Fruit fly (Drosophila melanogaster) whole organism, embryonic: ENCODE results near the gene aos.

ENCODE experiments used
- Ada2b ChIP-seq: fragments of 200-800 bp; sonication (Bioruptor generic); IDR thresholded peaks from 2 replicates; pipeline ENCODE4 v1.3.6; 2022; ENCODE audit warnings: missing biosample characterization, missing genetic modification characterization
- CG10267 ChIP-seq: fragments of 200-800 bp; sonication (Bioruptor generic); optimal IDR thresholded peaks from 2 replicates; lab custom pipeline; 2018; ENCODE audit warnings: missing biosample characterization, mild to moderate bottlenecking, missing genetic modification characterization, moderate library complexity
- CG10979 ChIP-seq: fragments of 200-800 bp; sonication (Bioruptor generic); optimal IDR thresholded peaks from 2 replicates; lab custom pipeline; 2018; ENCODE audit warnings: missing biosample characterization, mild to moderate bottlenecking, missing genetic modification characterization, moderate library complexity
- CG11456 ChIP-seq: fragments of 200-800 bp; sonication (Bioruptor generic); IDR thresholded peaks from 3 replicates; pipeline ENCODE4 v1.3.6; 2022; ENCODE audit warnings: missing biosample characterization, missing genetic modification characterization
- CG13287 ChIP-seq: fragments of 200-800 bp; sonication (Bioruptor generic); IDR thresholded peaks from 2 replicates; pipeline ENCODE4 v1.3.6; 2022; ENCODE audit warnings: missing biosample characterization, missing genetic modification characterization; ENCODE audit not compliant: partially characterized antibody
- CG15479 ChIP-seq: fragments of 200-800 bp; sonication (Bioruptor generic); optimal IDR thresholded peaks from 3 replicates; lab custom pipeline; 2019; ENCODE audit warnings: missing biosample characterization, mild to moderate bottlenecking, missing genetic modification characterization, moderate library complexity
- CG17912 ChIP-seq: fragments of 200-800 bp; sonication (Bioruptor generic); optimal IDR thresholded peaks from 2 replicates; lab custom pipeline; 2018; ENCODE audit warnings: missing biosample characterization, mild to moderate bottlenecking, missing genetic modification characterization
- CG2678 ChIP-seq: fragments of 200-800 bp; sonication (Bioruptor generic); optimal IDR thresholded peaks from 3 replicates; lab custom pipeline; 2019; ENCODE audit warnings: missing biosample characterization, mild to moderate bottlenecking, missing genetic modification characterization, moderate library complexity
- CG6791 ChIP-seq: fragments of 200-800 bp; sonication (Bioruptor generic); IDR thresholded peaks from 3 replicates; pipeline ENCODE4 v1.3.6; 2022; ENCODE audit warnings: missing biosample characterization, missing genetic modification characterization; ENCODE audit not compliant: partially characterized antibody
- CG6854 ChIP-seq: fragments of 200-800 bp; sonication (Bioruptor generic); optimal IDR thresholded peaks from 3 replicates; lab custom pipeline; 2017; ENCODE audit warnings: missing biosample characterization, mild to moderate bottlenecking, missing genetic modification characterization
- CG7357 ChIP-seq: fragments of 200-800 bp; sonication (Bioruptor generic); IDR thresholded peaks from 3 replicates; pipeline ENCODE4 v1.3.6; 2022; ENCODE audit warnings: missing biosample characterization, missing genetic modification characterization
- CG9932 ChIP-seq: fragments of 200-800 bp; sonication (Bioruptor generic); IDR thresholded peaks from 2 replicates; pipeline ENCODE4 v1.3.6; 2022; ENCODE audit warnings: missing biosample characterization, missing genetic modification characterization
- D19B ChIP-seq: fragments of 200-800 bp; sonication (Bioruptor generic); optimal IDR thresholded peaks from 2 replicates; lab custom pipeline; 2017; ENCODE audit warnings: missing biosample characterization, mild to moderate bottlenecking, missing genetic modification characterization
- Dad ChIP-seq: fragments of 200-800 bp; sonication (Bioruptor generic); optimal IDR thresholded peaks from 3 replicates; lab custom pipeline; 2016; ENCODE audit warnings: missing biosample characterization, missing genetic modification characterization
- Fer1 ChIP-seq: fragments of 200-800 bp; sonication (Bioruptor generic); optimal IDR thresholded peaks from 2 replicates; lab custom pipeline; 2017; ENCODE audit warnings: missing biosample characterization, mild to moderate bottlenecking, missing genetic modification characterization
- GATAe ChIP-seq: fragments of 200-800 bp; sonication (Bioruptor generic); conservative IDR thresholded peaks from 2 replicates; pipeline ENCODE4 v1.3.6; 2022; ENCODE audit warnings: missing biosample characterization, missing genetic modification characterization
- HLH4C ChIP-seq: fragments of 200-800 bp; sonication (Bioruptor generic); IDR thresholded peaks from 3 replicates; pipeline ENCODE4 v1.3.6; 2022; ENCODE audit warnings: missing biosample characterization, missing genetic modification characterization; ENCODE audit not compliant: partially characterized antibody
- Hr39 ChIP-seq: fragments of >200 bp; optimal IDR thresholded peaks from 2 replicates; lab custom pipeline; 2017
- Kr ChIP-seq: fragments of 200-800 bp; sonication (Bioruptor generic); optimal IDR thresholded peaks from 2 replicates; lab custom pipeline; 2017; ENCODE audit warnings: missing biosample characterization, mild to moderate bottlenecking, missing genetic modification characterization
- Mad ChIP-seq: fragments of 200-800 bp; sonication (Bioruptor generic); optimal IDR thresholded peaks from 2 replicates; lab custom pipeline; 2016; ENCODE audit warnings: missing biosample characterization, missing genetic modification characterization
- Opbp ChIP-seq: fragments of 200-800 bp; sonication (Bioruptor generic); IDR thresholded peaks from 3 replicates; pipeline ENCODE4 v1.3.6; 2022; ENCODE audit warnings: missing biosample characterization, missing genetic modification characterization; ENCODE audit not compliant: partially characterized antibody
- Pdp1 ChIP-seq, 2 experiments: fragments of 200-800 bp; sonication (Bioruptor generic); optimal IDR thresholded peaks; 3 replicates each; lab custom pipeline; 2016; ENCODE audit warnings: missing biosample characterization in 2 of 2, missing genetic modification characterization in 2 of 2, mild to moderate bottlenecking in 1 of 2, moderate library complexity in 1 of 2
- ac ChIP-seq: fragments of 200-800 bp; sonication (Bioruptor generic); optimal IDR thresholded peaks from 3 replicates; lab custom pipeline; 2017; ENCODE audit warnings: missing biosample characterization, mild to moderate bottlenecking, missing genetic modification characterization
- ash1 ChIP-seq: fragments of 200-800 bp; sonication (Bioruptor generic); optimal IDR thresholded peaks from 2 replicates; lab custom pipeline; 2018; ENCODE audit warnings: missing biosample characterization, mild to moderate bottlenecking, missing genetic modification characterization
- chinmo ChIP-seq: fragments of 200-800 bp; sonication (Bioruptor generic); IDR thresholded peaks from 4 replicates; pipeline ENCODE4 v1.3.6; 2022; ENCODE audit warnings: missing biosample characterization, missing genetic modification characterization; ENCODE audit not compliant: partially characterized antibody
- ci ChIP-seq: fragments of 200-800 bp; sonication (Bioruptor generic); IDR thresholded peaks from 3 replicates; pipeline ENCODE4 v1.3.6; 2022; ENCODE audit warnings: missing biosample characterization, missing genetic modification characterization
- corto ChIP-seq: fragments of 200-800 bp; sonication (Bioruptor generic); optimal IDR thresholded peaks from 2 replicates; lab custom pipeline; 2016; ENCODE audit warnings: missing biosample characterization, mild to moderate bottlenecking, missing genetic modification characterization, moderate library complexity
- crol ChIP-seq: fragments of 200-800 bp; sonication (Bioruptor generic); IDR thresholded peaks from 2 replicates; pipeline ENCODE4 v1.3.6; 2022; ENCODE audit warnings: missing biosample characterization, missing genetic modification characterization
- danr ChIP-seq: fragments of 200-800 bp; sonication (Bioruptor generic); IDR thresholded peaks from 2 replicates; pipeline ENCODE4 v1.3.6; 2022; ENCODE audit warnings: missing biosample characterization, missing genetic modification characterization
- dmrt99B ChIP-seq: fragments of 200-800 bp; sonication (Bioruptor generic); optimal IDR thresholded peaks from 2 replicates; lab custom pipeline; 2018; ENCODE audit warnings: missing biosample characterization, mild to moderate bottlenecking, missing genetic modification characterization, moderate library complexity
- dysf ChIP-seq: fragments of 200-800 bp; sonication (Bioruptor generic); IDR thresholded peaks from 3 replicates; pipeline ENCODE4 v1.3.6; 2022; ENCODE audit warnings: missing biosample characterization, missing genetic modification characterization
- gem ChIP-seq: fragments of 200-800 bp; sonication (Bioruptor generic); optimal IDR thresholded peaks from 2 replicates; lab custom pipeline; 2019; ENCODE audit warnings: missing biosample characterization, mild to moderate bottlenecking, missing genetic modification characterization, moderate library complexity
- kah ChIP-seq: fragments of 200-800 bp; sonication (Bioruptor generic); optimal IDR thresholded peaks from 2 replicates; lab custom pipeline; 2018; ENCODE audit warnings: missing biosample characterization, mild to moderate bottlenecking, missing genetic modification characterization
- kni ChIP-seq: fragments of 200-800 bp; sonication (Bioruptor generic); optimal IDR thresholded peaks from 3 replicates; lab custom pipeline; 2017; ENCODE audit warnings: mild to moderate bottlenecking, missing biosample characterization, missing genetic modification reagents, missing genetic modification characterization
- lov ChIP-seq, 2 experiments: fragments of 200-800 bp in 1 of 2; fragments of >200 bp in 1 of 2; sonication (Bioruptor generic) in 1 of 2; IDR thresholded peaks in 1 of 2; optimal IDR thresholded peaks in 1 of 2; 2 replicates in 1 of 2; 3 replicates in 1 of 2; pipeline versions ENCODE4 v1.3.6 to Lab custom; 2017 to 2022; ENCODE audit warnings: missing biosample characterization in 1 of 2, missing genetic modification characterization in 1 of 2
- luna ChIP-seq: fragments of 200-800 bp; sonication (Bioruptor generic); optimal IDR thresholded peaks from 2 replicates; lab custom pipeline; 2016; ENCODE audit warnings: missing biosample characterization, missing genetic modification characterization
- nmo ChIP-seq: fragments of 200-800 bp; sonication (Bioruptor generic); optimal IDR thresholded peaks from 2 replicates; lab custom pipeline; 2018; ENCODE audit warnings: missing biosample characterization, mild to moderate bottlenecking, missing genetic modification characterization, moderate library complexity
- pros ChIP-seq: fragments of 200-800 bp; sonication (Bioruptor generic); optimal IDR thresholded peaks from 3 replicates; lab custom pipeline; 2019; ENCODE audit warnings: missing biosample characterization, mild to moderate bottlenecking, missing genetic modification characterization, moderate library complexity
- repo ChIP-seq: fragments of 200-800 bp; sonication (Bioruptor generic); optimal IDR thresholded peaks from 2 replicates; lab custom pipeline; 2016; ENCODE audit warnings: missing biosample characterization, missing genetic modification characterization
- sd ChIP-seq: fragments of 200-800 bp; sonication (Bioruptor generic); optimal IDR thresholded peaks from 3 replicates; lab custom pipeline; 2018; ENCODE audit warnings: missing biosample characterization, mild to moderate bottlenecking, missing genetic modification characterization, moderate library complexity
- sens ChIP-seq: fragments of 200-800 bp; sonication (Bioruptor generic); peaks from one replicate; lab custom pipeline; 2016; ENCODE audit warnings: missing biosample characterization, missing genetic modification characterization
- sqz ChIP-seq: fragments of 200-800 bp; sonication (Bioruptor generic); optimal IDR thresholded peaks from 3 replicates; lab custom pipeline; 2018; ENCODE audit warnings: missing biosample characterization, mild to moderate bottlenecking, missing genetic modification characterization
- sr ChIP-seq: fragments of 200-800 bp; sonication (Bioruptor generic); IDR thresholded peaks from 3 replicates; pipeline ENCODE4 v1.3.6; 2022; ENCODE audit warnings: missing biosample characterization, missing genetic modification characterization
- tio ChIP-seq: fragments of 200-800 bp; sonication (Bioruptor generic); optimal IDR thresholded peaks from 2 replicates; lab custom pipeline; 2017; ENCODE audit warnings: missing biosample characterization, missing genetic modification characterization, inconsistent platforms
- tup ChIP-seq: fragments of 200-800 bp; sonication (Bioruptor generic); optimal IDR thresholded peaks from 2 replicates; lab custom pipeline; 2016; ENCODE audit warnings: missing biosample characterization, mild to moderate bottlenecking, missing genetic modification characterization, moderate library complexity
- twi ChIP-seq: fragments of 200-800 bp; optimal IDR thresholded peaks from 2 replicates; lab custom pipeline; 2019; ENCODE audit warnings: missing biosample characterization, mild to moderate bottlenecking, missing genetic modification characterization, moderate library complexity
- zen ChIP-seq: fragments of 200-800 bp; sonication (Bioruptor generic); optimal IDR thresholded peaks from 3 replicates; lab custom pipeline; 2018; ENCODE audit warnings: missing biosample characterization, mild to moderate bottlenecking, missing genetic modification characterization, moderate library complexity

Gene aos

DNA sequence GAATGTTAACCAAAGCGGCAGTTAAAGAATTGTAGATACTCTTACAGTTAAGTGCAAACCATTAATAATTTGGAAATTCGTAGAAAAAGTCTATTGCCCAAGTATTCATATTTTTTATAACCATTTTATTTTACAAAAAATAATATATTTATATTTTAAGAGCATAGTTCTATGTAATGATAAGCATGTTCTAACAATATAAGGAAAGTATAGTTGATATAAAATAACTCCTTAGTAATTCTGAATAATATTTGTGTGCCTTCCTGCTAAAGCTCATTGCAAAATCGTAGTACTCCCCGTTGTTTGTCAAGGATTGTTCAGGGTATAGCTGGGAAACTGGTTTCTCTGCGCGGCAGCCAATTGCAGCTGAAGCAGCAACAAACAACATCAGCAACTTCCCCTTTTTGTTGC lies 6.7 kb downstream of the aos start (continued):
- TF ChIP-seq CG10979, result peak; percentile 34
- TF ChIP-seq nmo (GFP tag; lab: Kevin White, UChicago), result peak; percentile 16
- no peak for TF ChIP-seq Hr39 (lab: Kevin White, UChicago)
- TF ChIP-seq CG10267 (tag; lab: Kevin White, UChicago), result peak; percentile 2
- peak; percentile 26 for TF ChIP-seq CG2678 (tag; lab: Kevin White, UChicago)
- TF ChIP-seq gem (tag; lab: Kevin White, UChicago), result peak; percentile 54
- no peak for TF ChIP-seq sr (GFP tag; lab: Robert Waterston, UW)
- peak; percentile 24 for TF ChIP-seq dmrt99B

DNA sequence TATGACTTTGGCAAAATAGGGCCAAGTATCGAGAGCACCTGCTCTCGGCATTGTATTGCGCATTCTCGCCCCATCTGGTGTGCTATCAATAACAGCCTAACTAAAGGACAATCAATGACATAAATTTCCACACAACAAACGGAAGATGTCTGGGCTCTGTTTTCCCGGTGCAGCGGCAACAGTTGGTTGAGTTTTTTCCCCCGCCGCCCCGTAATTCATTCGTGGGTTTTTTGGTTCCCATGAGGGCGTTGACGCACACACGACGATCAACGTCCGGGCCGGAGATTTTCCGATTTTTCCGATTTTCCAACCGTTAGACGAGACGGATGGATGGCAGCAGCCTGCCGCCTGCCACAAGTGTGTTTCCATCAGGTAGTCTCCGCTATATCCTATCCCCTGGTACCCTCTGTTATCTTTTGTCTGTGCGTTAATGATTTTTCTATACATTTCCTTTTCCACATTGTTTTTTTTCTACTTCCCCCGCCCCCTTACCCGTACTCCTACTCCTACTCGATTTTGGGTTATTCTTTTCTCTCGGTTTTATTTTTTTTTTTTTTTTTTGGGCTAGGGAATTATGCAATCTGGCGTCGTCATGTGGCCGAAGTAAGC lies 7.8 kb downstream of the aos start:
- TF ChIP-seq pros (GFP tag; lab: Kevin White, UChicago), result peak; percentile 0
- peak; percentile 77 for TF ChIP-seq Kr (GFP tag; lab: Kevin White, UChicago)
- TF ChIP-seq dysf (GFP tag; lab: Robert Waterston, UW), result no peak
- no peak for TF ChIP-seq tio (GFP tag; lab: Kevin White, UChicago)
- TF ChIP-seq sens (GFP tag; lab: Kevin White, UChicago), result peak; percentile 47
- TF ChIP-seq zen (tag; lab: Kevin White, UChicago), result peak; percentile 84
- no peak for TF ChIP-seq Fer1 (GFP tag; lab: Kevin White, UChicago)
- peak; percentile 7 for TF ChIP-seq ac (GFP tag; lab: Kevin White, UChicago)
- peak; percentile 90 for TF ChIP-seq kah
- TF ChIP-seq ci (GFP tag; lab: Robert Waterston, UW), result peak; percentile 35; the same call in 1 of the 3 replicates
- TF ChIP-seq Pdp1 (GFP tag; optimal IDR thresholded peaks at IDR 0.05; lab: Kevin White, UChicago), result peak in 1 of 2 experiments; percentile 24
- TF ChIP-seq tup (GFP tag; lab: Kevin White, UChicago), result no peak
- TF ChIP-seq kni (GFP tag; lab: Kevin White, UChicago), result peak; percentile 61
- peak; percentile 73 for TF ChIP-seq crol
- TF ChIP-seq twi, result peak; percentile 90
- TF ChIP-seq sqz, result peak; percentile 71
- TF ChIP-seq CG15479 (GFP tag; lab: Kevin White, UChicago), result peak; percentile 76
- no peak for TF ChIP-seq CG11456 (GFP tag; lab: Robert Waterston, UW)
- no peak for TF ChIP-seq repo

DNA sequence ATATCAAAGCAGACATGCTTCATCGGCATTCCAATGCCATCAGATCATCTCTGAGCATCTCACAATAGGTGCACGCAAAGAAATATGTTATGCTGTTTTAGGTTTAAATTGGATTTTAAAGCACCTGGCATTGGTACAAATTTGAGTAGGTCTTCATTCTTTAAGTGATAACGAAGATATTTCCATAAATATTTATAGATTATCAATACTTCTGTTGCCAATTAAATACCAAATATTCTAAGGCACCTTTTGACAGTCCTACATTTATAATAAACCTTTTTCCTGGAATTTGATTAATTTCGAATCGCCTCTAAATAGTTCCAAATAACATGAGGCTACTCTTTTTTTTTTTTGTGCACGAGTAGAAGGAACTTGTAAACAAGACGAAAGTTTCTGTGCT lies 9.3 kb downstream of the aos start:
- TF ChIP-seq CG6854 (GFP tag; lab: Kevin White, UChicago), result no peak
- TF ChIP-seq Dad (GFP tag; lab: Kevin White, UChicago), result no peak
- TF ChIP-seq danr (GFP tag; lab: Robert Waterston, UW), result no peak
- TF ChIP-seq Fer1 (GFP tag; lab: Kevin White, UChicago), result no peak
- TF ChIP-seq crol, result no peak
- TF ChIP-seq chinmo (GFP tag; lab: Robert Waterston, UW), result no peak
- no peak for TF ChIP-seq ash1 (GFP tag; lab: Kevin White, UChicago)
- no peak for TF ChIP-seq Opbp (GFP tag; lab: Robert Waterston, UW)
- TF ChIP-seq corto (GFP tag; lab: Kevin White, UChicago), result no peak
- TF ChIP-seq CG13287 (GFP tag; lab: Robert Waterston, UW), result no peak
- TF ChIP-seq repo, result no peak
- no peak for TF ChIP-seq tup (GFP tag; lab: Kevin White, UChicago)
- no peak for TF ChIP-seq Mad (GFP tag; lab: Kevin White, UChicago)
- TF ChIP-seq GATAe (GFP tag; lab: Robert Waterston, UW), result no peak
- TF ChIP-seq luna (GFP tag; lab: Kevin White, UChicago), result no peak
- no peak for TF ChIP-seq CG17912
- no peak for TF ChIP-seq D19B
- TF ChIP-seq CG6791, result no peak
- no peak for TF ChIP-seq CG7357
- peak; percentile 74 for TF ChIP-seq sd (tag; lab: Kevin White, UChicago)
- no peak for TF ChIP-seq Ada2b
- TF ChIP-seq lov (optimal IDR thresholded peaks at IDR 0.05; lab: Kevin White, UChicago), result no peak
- no peak for TF ChIP-seq lov (GFP tag; IDR thresholded peaks at IDR 0.05; lab: Robert Waterston, UW)
- TF ChIP-seq HLH4C (GFP tag; lab: Robert Waterston, UW), result no peak
- TF ChIP-seq CG9932 (GFP tag; lab: Robert Waterston, UW), result no peak
